Worm (Caenorhabditis elegans) whole organism, L4 larva: ENCODE results near the gene algn-13.

Source experiments
- ZK337.2 ChIP-seq: fragments of 200-800 bp; sonication (Bioruptor generic); IDR thresholded peaks from 2 replicates; pipeline ENCODE4 v1.3.6; 2022; ENCODE audit warnings: missing genetic modification reagents, missing genetic modification characterization, missing compliant biosample characterization
- ceh-82 ChIP-seq: sonication (generic microtip); optimal IDR thresholded peaks from 2 replicates; lab custom pipeline; 2017; ENCODE audit warnings: missing biosample characterization, missing genetic modification characterization
- ctbp-1 ChIP-seq: fragments of 200-800 bp; sonication (Bioruptor generic); IDR thresholded peaks from 2 replicates; pipeline ENCODE4 v1.3.6; 2022; ENCODE audit warnings: missing genetic modification reagents, missing genetic modification characterization, missing compliant biosample characterization
- lin-13 ChIP-seq: fragments of 150-350 bp; optimal IDR thresholded peaks from 2 replicates; lab custom pipeline; 2014; ENCODE audit warnings: missing biosample characterization, missing genetic modification reagents, missing genetic modification characterization
- lsy-2 ChIP-seq, 2 experiments: fragments of 150-350 bp in 1 of 2; sonication (generic microtip) in 1 of 2; optimal IDR thresholded peaks; 2 replicates each; lab custom pipeline; 2014 to 2017; ENCODE audit warnings: missing biosample characterization in 2 of 2, missing genetic modification characterization in 2 of 2
- mdl-1 ChIP-seq, 2 experiments: fragments of 150-350 bp in 1 of 2; sonication (generic microtip) in 1 of 2; optimal IDR thresholded peaks; 2 replicates each; lab custom pipeline; 2014 to 2017; ENCODE audit warnings: missing biosample characterization in 2 of 2, missing genetic modification characterization in 2 of 2
- mep-1 ChIP-seq: fragments of 150-350 bp; sonication (generic microtip); optimal IDR thresholded peaks from 3 replicates; lab custom pipeline; 2014; ENCODE audit warnings: missing biosample characterization, missing genetic modification characterization
- nhr-25 ChIP-seq: sonication (generic microtip); optimal IDR thresholded peaks from 2 replicates; lab custom pipeline; 2017; ENCODE audit warnings: missing genetic modification characterization, mild to moderate bottlenecking, missing compliant biosample characterization, antibody characterized with exemption, moderate library complexity, borderline replicate concordance; ENCODE audit not compliant: insufficient read depth
- unc-130 ChIP-seq: sonication (generic microtip); optimal IDR thresholded peaks from 2 replicates; lab custom pipeline; 2016; ENCODE audit warnings: missing genetic modification reagents, missing genetic modification characterization, missing compliant biosample characterization
- unc-39 ChIP-seq: sonication (generic microtip); optimal IDR thresholded peaks from 2 replicates; lab custom pipeline; 2017; ENCODE audit warnings: missing biosample characterization, missing genetic modification characterization
- zag-1 ChIP-seq: fragments of 150-350 bp; optimal IDR thresholded peaks from 2 replicates; lab custom pipeline; 2014; ENCODE audit warnings: missing biosample characterization, missing genetic modification characterization
- zip-2 ChIP-seq: fragments of 150-350 bp; optimal IDR thresholded peaks from 2 replicates; lab custom pipeline; 2014; ENCODE audit warnings: missing biosample characterization, missing genetic modification characterization

DNA sequence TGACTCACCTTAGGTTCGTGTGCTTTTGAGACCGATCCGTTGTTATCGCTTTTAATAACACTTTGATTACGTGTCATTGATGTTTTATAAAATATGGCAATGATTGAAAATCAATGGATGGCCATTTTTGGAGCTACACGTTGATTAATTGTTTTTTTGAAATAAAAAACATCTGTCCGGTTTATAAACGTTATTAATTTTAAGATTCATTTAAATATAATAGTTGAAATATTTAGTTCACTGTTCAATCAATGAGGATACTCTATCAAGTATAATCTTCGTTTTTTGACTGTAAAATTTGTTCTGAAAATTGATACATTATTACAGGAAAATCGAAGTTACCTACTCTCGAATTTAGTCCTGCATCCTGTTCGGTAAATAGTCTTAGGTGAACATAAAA lies 3.5 kb downstream of the algn-13 start, which contains the start of gene R10D12.10:
- TF ChIP-seq mdl-1 (tag; optimal IDR thresholded peaks at IDR 0.05; lab: Kevin White, UChicago): no peak
- TF ChIP-seq unc-130 (GFP tag; lab: Kevin White, UChicago): no peak
- TF ChIP-seq lsy-2 (tag; optimal IDR thresholded peaks at IDR 0.05; lab: Kevin White, UChicago): no peak
- no peak for TF ChIP-seq unc-39 (tag; lab: Kevin White, UChicago)
- no peak for TF ChIP-seq ZK337.2 (GFP tag; lab: Robert Waterston, UW)
- no peak for TF ChIP-seq nhr-25 (tag; lab: Kevin White, UChicago)
- TF ChIP-seq zip-2: no peak
- no peak for TF ChIP-seq mep-1 (tag; lab: Kevin White, UChicago)
- TF ChIP-seq lin-13: no peak
- TF ChIP-seq zag-1 (tag; lab: Kevin White, UChicago): no peak
- TF ChIP-seq ctbp-1 (GFP tag; lab: Robert Waterston, UW): no peak
- no peak for TF ChIP-seq ceh-82 (tag; lab: Kevin White, UChicago)
